Fruit fly (Drosophila melanogaster) whole organism, wandering third instar larva: ENCODE results near the gene mei-41.

ENCODE experiments used
- Abd-B ChIP-seq: fragments of >200 bp; optimal IDR thresholded peaks from 2 replicates; lab custom pipeline; 2017; ENCODE audit warnings: missing biosample characterization, missing genetic modification characterization
- CG32264 ChIP-seq: fragments of 200-800 bp; sonication (Bioruptor generic); optimal IDR thresholded peaks from 2 replicates; lab custom pipeline; 2016; ENCODE audit warnings: missing biosample characterization, missing genetic modification characterization
- CG9705 ChIP-seq: fragments of 200-800 bp; sonication (Bioruptor generic); optimal IDR thresholded peaks from 2 replicates; lab custom pipeline; 2018; ENCODE audit warnings: missing biosample characterization, mild to moderate bottlenecking, missing genetic modification characterization
- CrebA ChIP-seq: fragments of 200-800 bp; sonication (Bioruptor generic); optimal IDR thresholded peaks from 2 replicates; lab custom pipeline; 2016; ENCODE audit warnings: missing biosample characterization, mild to moderate bottlenecking, missing genetic modification characterization, borderline replicate concordance
- Dfd ChIP-seq: fragments of >200 bp; optimal IDR thresholded peaks from 2 replicates; lab custom pipeline; 2017; ENCODE audit warnings: missing biosample characterization, missing genetic modification characterization
- Dif ChIP-seq: fragments of 200-275, 200-300 bp; sonication (Bioruptor generic); optimal IDR thresholded peaks from 2 replicates; lab custom pipeline; 2018; ENCODE audit warnings: missing biosample characterization, missing genetic modification characterization; ENCODE audit not compliant: partially characterized antibody
- GATAd ChIP-seq: sonication (Bioruptor generic); optimal IDR thresholded peaks from 2 replicates; lab custom pipeline; 2016; ENCODE audit warnings: missing biosample characterization, missing genetic modification characterization
- HLH106 ChIP-seq: fragments of 200-800 bp; optimal IDR thresholded peaks from 3 replicates; lab custom pipeline; 2019; ENCODE audit warnings: missing biosample characterization, mild to moderate bottlenecking, missing genetic modification characterization, moderate library complexity
- Hnf4 ChIP-seq: fragments of 200-800 bp; sonication (Bioruptor generic); optimal IDR thresholded peaks from 2 replicates; lab custom pipeline; 2016; ENCODE audit warnings: missing biosample characterization, mild to moderate bottlenecking, missing genetic modification characterization
- Hr78 ChIP-seq: fragments of >200 bp; optimal IDR thresholded peaks from 2 replicates; lab custom pipeline; 2017; ENCODE audit warnings: missing biosample characterization, missing genetic modification characterization
- Hr83 ChIP-seq: fragments of 200-300 bp; sonication (Bioruptor generic); optimal IDR thresholded peaks from 2 replicates; lab custom pipeline; 2016; ENCODE audit warnings: missing biosample characterization, mild to moderate bottlenecking, missing genetic modification characterization, moderate library complexity; ENCODE audit not compliant: poor library complexity, severe bottlenecking
- Jra ChIP-seq: sonication (Bioruptor generic); optimal IDR thresholded peaks from 2 replicates; lab custom pipeline; 2016; ENCODE audit warnings: missing biosample characterization, missing genetic modification characterization
- Mio ChIP-seq: sonication (Bioruptor generic); optimal IDR thresholded peaks from 2 replicates; lab custom pipeline; 2016; ENCODE audit warnings: missing biosample characterization, missing genetic modification characterization
- Myc ChIP-seq: fragments of >200 bp; optimal IDR thresholded peaks from 2 replicates; lab custom pipeline; 2017
- N ChIP-seq: fragments of >200 bp; optimal IDR thresholded peaks from 2 replicates; lab custom pipeline; 2018; ENCODE audit warnings: missing biosample characterization, missing external identifiers, missing genetic modification characterization
- OdsH ChIP-seq: fragments of 200-800 bp; sonication (Bioruptor generic); optimal IDR thresholded peaks from 2 replicates; lab custom pipeline; 2016; ENCODE audit warnings: missing biosample characterization, mild to moderate bottlenecking, missing genetic modification characterization
- Rel ChIP-seq, 2 experiments: fragments of 200-800 bp; sonication (Bioruptor generic) in 1 of 2; optimal IDR thresholded peaks; 2 replicates in 1 of 2; 3 replicates in 1 of 2; lab custom pipeline; 2016 to 2019; ENCODE audit warnings: mild to moderate bottlenecking in 2 of 2, missing biosample characterization in 2 of 2, missing genetic modification characterization in 2 of 2, moderate library complexity in 1 of 2
- Sp1 ChIP-seq: fragments of 200-800 bp; sonication (Bioruptor generic); optimal IDR thresholded peaks from 3 replicates; lab custom pipeline; 2019; ENCODE audit warnings: missing biosample characterization, mild to moderate bottlenecking, missing genetic modification characterization, moderate library complexity
- Vsx2 ChIP-seq: fragments of 200-300, 225-300 bp; sonication (Bioruptor generic); optimal IDR thresholded peaks from 2 replicates; lab custom pipeline; 2018; ENCODE audit warnings: missing biosample characterization, missing genetic modification characterization; ENCODE audit not compliant: partially characterized antibody
- br ChIP-seq: fragments of 200-800 bp; sonication (Bioruptor generic); optimal IDR thresholded peaks from 2 replicates; lab custom pipeline; 2016; ENCODE audit warnings: missing biosample characterization, missing genetic modification characterization
- brk ChIP-seq: fragments of 200-800 bp; sonication (Bioruptor generic); optimal IDR thresholded peaks from 2 replicates; lab custom pipeline; 2016; ENCODE audit warnings: missing biosample characterization, mild to moderate bottlenecking, missing genetic modification characterization
- dl ChIP-seq, 2 experiments: fragments of 175-275, 200-275 bp in 1 of 2; fragments of 200-275 bp in 1 of 2; sonication (Bioruptor generic); optimal IDR thresholded peaks; lab custom pipeline; 2018; ENCODE audit warnings: mild to moderate bottlenecking in 2 of 2, missing biosample characterization in 2 of 2, missing genetic modification characterization in 2 of 2, moderate library complexity in 2 of 2; ENCODE audit not compliant: partially characterized antibody in 2 of 2, insufficient read depth in 1 of 2
- dmrt93B ChIP-seq: fragments of 200-800 bp; sonication (Bioruptor generic); optimal IDR thresholded peaks from 2 replicates; lab custom pipeline; 2018; ENCODE audit warnings: missing biosample characterization, mild to moderate bottlenecking, missing genetic modification characterization
- dsf ChIP-seq: sonication (Bioruptor generic); optimal IDR thresholded peaks from 2 replicates; lab custom pipeline; 2016; ENCODE audit warnings: missing biosample characterization, missing genetic modification characterization, borderline replicate concordance
- ey ChIP-seq: fragments of 200-800 bp; sonication (Bioruptor generic); optimal IDR thresholded peaks from 2 replicates; lab custom pipeline; 2016; ENCODE audit warnings: missing biosample characterization, missing genetic modification characterization
- foxo ChIP-seq, 2 experiments: fragments of 200-800 bp; sonication (Bioruptor generic); optimal IDR thresholded peaks; 2 replicates in 1 of 2; 3 replicates in 1 of 2; lab custom pipeline; 2016 to 2017; ENCODE audit warnings: missing biosample characterization in 2 of 2, missing genetic modification characterization in 2 of 2
- fru ChIP-seq: fragments of 200-800 bp; sonication (Bioruptor generic); optimal IDR thresholded peaks from 3 replicates; lab custom pipeline; 2016; ENCODE audit warnings: missing biosample characterization, mild to moderate bottlenecking, missing genetic modification characterization
- h ChIP-seq: fragments of 200-800 bp; sonication (Bioruptor generic); optimal IDR thresholded peaks from 3 replicates; lab custom pipeline; 2016; ENCODE audit warnings: missing biosample characterization, mild to moderate bottlenecking, missing genetic modification characterization
- jim ChIP-seq: fragments of 175-275, 200-325 bp; sonication (Bioruptor generic); optimal IDR thresholded peaks from 2 replicates; lab custom pipeline; 2016; ENCODE audit warnings: missing biosample characterization, mild to moderate bottlenecking, missing genetic modification characterization
- lola ChIP-seq: fragments of >200 bp; optimal IDR thresholded peaks from 2 replicates; lab custom pipeline; 2017; ENCODE audit warnings: missing biosample characterization, missing genetic modification characterization
- pan ChIP-seq: fragments of >200 bp; optimal IDR thresholded peaks from 2 replicates; lab custom pipeline; 2017
- psq ChIP-seq: fragments of 200-800 bp; sonication (Bioruptor generic); optimal IDR thresholded peaks from 3 replicates; lab custom pipeline; 2017; ENCODE audit warnings: missing biosample characterization, mild to moderate bottlenecking, missing genetic modification characterization, moderate library complexity
- rgr ChIP-seq: fragments of 200-800 bp; sonication (Bioruptor generic); optimal IDR thresholded peaks from 3 replicates; lab custom pipeline; 2016; ENCODE audit warnings: missing biosample characterization, mild to moderate bottlenecking, missing genetic modification characterization
- sage ChIP-seq: fragments of 200-800 bp; sonication (Bioruptor generic); optimal IDR thresholded peaks from 2 replicates; lab custom pipeline; 2016; ENCODE audit warnings: missing biosample characterization, mild to moderate bottlenecking, missing genetic modification characterization
- sv ChIP-seq: fragments of 200-800 bp; sonication (Bioruptor generic); optimal IDR thresholded peaks from 3 replicates; lab custom pipeline; 2016; ENCODE audit warnings: missing biosample characterization, missing genetic modification characterization
- tai ChIP-seq: sonication (Bioruptor generic); optimal IDR thresholded peaks from 2 replicates; lab custom pipeline; 2016; ENCODE audit warnings: missing biosample characterization, missing genetic modification characterization
- usp ChIP-seq: fragments of >200 bp; optimal IDR thresholded peaks from 2 replicates; lab custom pipeline; 2017; ENCODE audit warnings: missing biosample characterization, missing genetic modification characterization
- woc ChIP-seq: sonication (Bioruptor generic); optimal IDR thresholded peaks from 2 replicates; lab custom pipeline; 2016; ENCODE audit warnings: missing biosample characterization, mild to moderate bottlenecking, missing genetic modification characterization

mei-41 gene

DNA sequence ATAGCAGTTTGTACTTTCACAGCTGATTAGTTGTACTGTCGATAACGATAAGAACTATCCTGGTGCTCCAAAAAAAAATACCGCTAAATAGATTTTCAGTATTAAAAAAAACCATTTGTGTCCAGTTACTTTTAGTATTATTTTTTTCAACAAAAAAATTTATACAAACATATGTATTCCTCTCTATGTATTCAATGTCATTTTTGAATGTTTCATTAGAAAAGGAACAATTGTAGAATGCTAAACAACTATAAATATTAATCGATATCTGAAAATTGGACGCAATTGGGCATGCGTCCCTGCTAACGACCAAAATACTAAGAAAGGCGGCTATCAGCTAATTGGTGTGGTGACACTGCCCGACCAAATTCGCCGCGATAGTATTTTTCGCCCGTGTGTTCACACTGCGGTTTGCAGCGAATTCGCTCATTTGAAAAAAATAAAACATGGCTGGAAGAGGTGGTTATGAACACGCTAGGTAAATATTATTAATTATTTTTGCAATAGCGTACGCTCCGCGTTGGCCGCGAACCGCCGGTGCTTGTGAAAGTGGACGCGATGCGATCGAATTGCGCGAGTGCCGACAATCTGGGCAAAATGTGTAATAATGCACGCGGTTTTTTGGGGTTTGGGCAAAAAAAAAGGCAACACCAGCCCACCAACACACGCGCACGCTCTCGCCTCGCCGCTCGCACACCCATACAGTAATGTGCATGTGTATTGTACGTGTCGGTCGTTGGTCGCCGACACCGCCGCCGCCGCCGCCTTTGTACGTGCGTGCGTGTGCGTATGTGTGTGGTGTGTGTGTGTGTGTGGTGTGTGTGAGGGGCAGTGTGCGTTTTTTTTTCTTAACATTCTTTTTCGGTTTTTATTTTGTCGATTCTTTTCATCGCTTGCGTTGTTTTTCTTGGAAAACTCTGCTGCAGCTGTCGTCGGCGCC is 57.0 kb downstream of the mei-41 start, which contains the start of the genes CG34015 and eIF4H1:
TSS of gene CG34015 (minus strand) at position 51 of the 940 bp plus-strand sequence.
TSS of gene eIF4H1 (plus strand) at position 414 of the 940 bp plus-strand sequence.
- TF ChIP-seq CrebA (GFP tag; lab: Kevin White, UChicago) = no peak
- TF ChIP-seq sage = no peak
- TF ChIP-seq CG9705 (GFP tag; lab: Kevin White, UChicago) = no peak
- TF ChIP-seq dsf = no peak
- peak; percentile 32 for TF ChIP-seq rgr (GFP tag; lab: Kevin White, UChicago)
- no peak for TF ChIP-seq dl (GFP tag; optimal IDR thresholded peaks at IDR 0.05; lab: Kevin White, UChicago; ENCODE audit: insufficient read depth in 1 of 2, partially characterized antibody in 2 of 2)
- TF ChIP-seq sv (GFP tag; lab: Kevin White, UChicago) = no peak
- TF ChIP-seq h = peak; percentile 19
- TF ChIP-seq CG32264 (GFP tag; lab: Kevin White, UChicago) = no peak
- TF ChIP-seq Hr78 (GFP tag; lab: Kevin White, UChicago) = peak; percentile 18
- peak; percentile 4 for TF ChIP-seq OdsH (GFP tag; lab: Kevin White, UChicago)
- TF ChIP-seq Dfd (GFP tag; lab: Kevin White, UChicago) = no peak
- TF ChIP-seq Rel (GFP tag; optimal IDR thresholded peaks at IDR 0.05; lab: Kevin White, UChicago) = peak; percentile 39
- TF ChIP-seq Rel (tag; optimal IDR thresholded peaks at IDR 0.05; lab: Kevin White, UChicago) = no peak
- no peak for TF ChIP-seq GATAd (GFP tag; lab: Kevin White, UChicago)
- no peak for TF ChIP-seq pan (lab: Kevin White, UChicago)
- TF ChIP-seq ey (GFP tag; lab: Kevin White, UChicago) = no peak
- TF ChIP-seq Sp1 (GFP tag; lab: Kevin White, UChicago) = peak; percentile 77
- TF ChIP-seq woc (GFP tag; lab: Kevin White, UChicago) = no peak
- TF ChIP-seq Jra = peak; percentile 20
- TF ChIP-seq Dif (GFP tag; lab: Kevin White, UChicago) = peak; percentile 6
- TF ChIP-seq usp (GFP tag; lab: Kevin White, UChicago) = no peak
- TF ChIP-seq tai (GFP tag; lab: Kevin White, UChicago) = no peak
- TF ChIP-seq dmrt93B (GFP tag; lab: Kevin White, UChicago) = no peak
- peak; percentile 92 for TF ChIP-seq N (GFP tag; lab: Kevin White, UChicago)
- TF ChIP-seq HLH106 (tag; lab: Kevin White, UChicago) = no peak
- no peak for TF ChIP-seq Vsx2
- TF ChIP-seq foxo (GFP tag; optimal IDR thresholded peaks at IDR 0.05; lab: Kevin White, UChicago) = no peak
- peak; percentile 1 for TF ChIP-seq psq (GFP tag; lab: Kevin White, UChicago)
- TF ChIP-seq Mio (GFP tag; lab: Kevin White, UChicago) = no peak
- TF ChIP-seq Hnf4 (GFP tag; lab: Kevin White, UChicago) = no peak
- peak; percentile 58 for TF ChIP-seq jim (GFP tag; lab: Kevin White, UChicago)
- no peak for TF ChIP-seq lola
- peak; percentile 48 for TF ChIP-seq Abd-B (GFP tag; lab: Kevin White, UChicago)
- TF ChIP-seq Hr83 (GFP tag; lab: Kevin White, UChicago) = peak; percentile 8
- TF ChIP-seq fru (GFP tag; lab: Kevin White, UChicago) = peak; percentile 58
- TF ChIP-seq brk (GFP tag; lab: Kevin White, UChicago) = no peak
- TF ChIP-seq Myc = peak; percentile 35
- no peak for TF ChIP-seq br (GFP tag; lab: Kevin White, UChicago)

DNA sequence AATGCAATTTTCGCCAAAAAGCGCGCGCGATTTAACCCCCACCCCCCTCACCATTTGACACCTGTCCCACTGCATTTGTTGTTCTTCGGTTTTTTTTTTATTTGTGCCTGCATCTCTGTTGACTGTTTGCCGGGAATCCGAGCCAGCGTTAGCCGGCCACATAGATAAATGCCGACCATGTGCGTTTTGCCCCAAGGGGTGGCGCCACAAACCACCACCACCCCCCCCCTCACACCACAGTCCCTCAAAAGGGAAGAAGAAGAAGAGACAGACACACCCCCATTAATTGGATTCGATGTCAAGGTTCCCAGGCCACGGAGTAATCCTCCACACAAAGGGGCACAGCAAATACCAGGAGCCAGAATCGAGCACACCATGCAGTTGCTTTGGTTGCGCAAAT is 57.8 kb downstream of the mei-41 start:
- TF ChIP-seq Dfd (GFP tag; lab: Kevin White, UChicago) (no peak), dmrt93B (GFP tag; lab: Kevin White, UChicago) (no peak), dl (GFP tag; optimal IDR thresholded peaks at IDR 0.05; lab: Kevin White, UChicago; ENCODE audit: insufficient read depth in 1 of 2, partially characterized antibody in 2 of 2) (no peak), brk (GFP tag; lab: Kevin White, UChicago) (no peak), Abd-B (GFP tag; lab: Kevin White, UChicago) (no peak), h (no peak), pan (lab: Kevin White, UChicago) (no peak), CG32264 (GFP tag; lab: Kevin White, UChicago) (no peak), Hr78 (GFP tag; lab: Kevin White, UChicago) (no peak), psq (GFP tag; lab: Kevin White, UChicago) (no peak), Mio (GFP tag; lab: Kevin White, UChicago) (no peak), br (GFP tag; lab: Kevin White, UChicago) (no peak), CrebA (GFP tag; lab: Kevin White, UChicago) (no peak), usp (GFP tag; lab: Kevin White, UChicago) (no peak)
- TF ChIP-seq, all 38 proteins: peak for 0
